Worm (Caenorhabditis elegans) whole organism, L4/young adult: ENCODE data around the gene apa-2.

Source experiments
- W03F9.2 ChIP-seq: fragments of 150-350 bp; optimal IDR thresholded peaks from 2 replicates; lab custom pipeline; 2014; ENCODE audit warnings: missing biosample characterization, missing genetic modification characterization
- dao-5 ChIP-seq: sonication (generic microtip); optimal IDR thresholded peaks from 2 replicates; lab custom pipeline; 2016; ENCODE audit warnings: missing genotype, missing genetic modification characterization, moderate library complexity, missing compliant biosample characterization
- him-1 ChIP-seq: sonication (generic microtip); optimal IDR thresholded peaks from 2 replicates; lab custom pipeline; 2016; ENCODE audit warnings: missing genotype, missing genetic modification reagents, missing genetic modification characterization, missing compliant biosample characterization

DNA sequence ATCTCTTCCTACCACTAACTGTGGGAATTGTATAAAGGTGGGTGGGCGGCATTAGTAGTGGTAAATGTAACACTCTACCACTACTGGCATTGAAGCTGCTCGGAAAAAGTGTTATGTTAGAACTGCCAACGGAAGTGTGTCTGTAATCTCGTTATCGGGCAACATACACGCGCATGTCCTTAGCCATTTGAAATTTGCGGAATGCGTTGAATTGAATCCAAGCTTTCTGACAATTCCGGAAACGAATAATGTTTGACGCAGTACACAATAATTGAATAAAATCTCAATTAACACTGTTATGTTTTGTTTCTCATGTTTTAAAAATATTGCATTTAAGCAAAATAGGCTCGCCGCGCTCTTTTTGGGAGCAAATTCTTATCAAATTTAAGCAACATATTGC is 13.5 kb upstream of the apa-2 start:
- TF ChIP-seq him-1 (tag; lab: Kevin White, UChicago) (no peak), W03F9.2 (tag; lab: Kevin White, UChicago) (no peak), dao-5 (tag; lab: Kevin White, UChicago) (no peak)
